Fruit fly (Drosophila melanogaster) whole organism, embryonic: ENCODE data around the gene Pgant35A.

ENCODE experiments used
- B-H1 ChIP-seq: fragments of 200-800 bp; sonication (Bioruptor generic); IDR thresholded peaks from 3 replicates; pipeline ENCODE4 v1.3.6; 2022; ENCODE audit warnings: missing biosample characterization, missing genetic modification characterization
- B-H2 ChIP-seq: fragments of 200-800 bp; sonication (Bioruptor generic); optimal IDR thresholded peaks from 2 replicates; lab custom pipeline; 2018; ENCODE audit warnings: missing biosample characterization, mild to moderate bottlenecking, missing genetic modification characterization
- Bdp1 ChIP-seq: fragments of 200-800 bp; sonication (Bioruptor generic); optimal IDR thresholded peaks from 3 replicates; lab custom pipeline; 2016; ENCODE audit warnings: missing biosample characterization, missing genetic modification characterization
- CG11560 ChIP-seq: fragments of 200-800 bp; sonication (Bioruptor generic); IDR thresholded peaks from 3 replicates; pipeline ENCODE4 v1.3.6; 2022; ENCODE audit warnings: missing biosample characterization, missing genetic modification characterization
- CG11696 ChIP-seq: fragments of 200-800 bp; sonication (Bioruptor generic); IDR thresholded peaks from 2 replicates; pipeline ENCODE4 v1.3.6; 2022; ENCODE audit warnings: missing biosample characterization, missing genetic modification characterization
- CG12071 ChIP-seq: fragments of 200-800 bp; sonication (Bioruptor generic); optimal IDR thresholded peaks from 3 replicates; lab custom pipeline; 2018; ENCODE audit warnings: missing biosample characterization, mild to moderate bottlenecking, missing genetic modification characterization
- CG12236 ChIP-seq: fragments of 200-800 bp; sonication (Bioruptor generic); optimal IDR thresholded peaks from 2 replicates; lab custom pipeline; 2016; ENCODE audit warnings: missing biosample characterization, missing genetic modification characterization
- CG13894 ChIP-seq: fragments of 200-800 bp; sonication (Bioruptor generic); optimal IDR thresholded peaks from 3 replicates; lab custom pipeline; 2018; ENCODE audit warnings: missing biosample characterization, mild to moderate bottlenecking, missing genetic modification characterization, moderate library complexity
- CG1602 ChIP-seq: fragments of 200-800 bp; sonication (Bioruptor generic); optimal IDR thresholded peaks from 3 replicates; lab custom pipeline; 2016; ENCODE audit warnings: missing biosample characterization, missing genetic modification characterization
- CG1647 ChIP-seq: fragments of 200-800 bp; sonication (Bioruptor generic); optimal IDR thresholded peaks from 3 replicates; lab custom pipeline; 2016; ENCODE audit warnings: missing biosample characterization, missing genetic modification characterization
- CG18011 ChIP-seq: fragments of 200-800 bp; sonication (Bioruptor generic); optimal IDR thresholded peaks from 2 replicates; lab custom pipeline; 2017; ENCODE audit warnings: missing biosample characterization, missing genetic modification characterization, mild to moderate bottlenecking, moderate library complexity, missing genotype
- CG33213 ChIP-seq: fragments of 200-800 bp; sonication (Bioruptor generic); optimal IDR thresholded peaks from 3 replicates; lab custom pipeline; 2016; ENCODE audit warnings: missing biosample characterization, missing genetic modification characterization
- CG42726 ChIP-seq: fragments of 200-800 bp; sonication (Bioruptor generic); IDR thresholded peaks from 2 replicates; pipeline ENCODE4 v1.3.6; 2022; ENCODE audit warnings: missing biosample characterization, missing genetic modification characterization; ENCODE audit not compliant: partially characterized antibody
- CG7271 ChIP-seq: fragments of 200-800 bp; sonication (Bioruptor generic); optimal IDR thresholded peaks from 2 replicates; lab custom pipeline; 2018; ENCODE audit warnings: missing biosample characterization, mild to moderate bottlenecking, missing genetic modification characterization, moderate library complexity
- CHES-1-like ChIP-seq: fragments of 200-800 bp; sonication (Bioruptor generic); optimal IDR thresholded peaks from 2 replicates; lab custom pipeline; 2016; ENCODE audit warnings: missing biosample characterization, missing genetic modification characterization
- CrebB ChIP-seq: fragments of 200-800 bp; sonication (Bioruptor generic); optimal IDR thresholded peaks from 3 replicates; lab custom pipeline; 2018; ENCODE audit warnings: missing biosample characterization, mild to moderate bottlenecking, missing genetic modification characterization
- D ChIP-seq, 2 experiments: fragments of 200-800 bp in 1 of 2; fragments of >200 bp in 1 of 2; sonication (Bioruptor generic) in 1 of 2; optimal IDR thresholded peaks; 2 replicates in 1 of 2; 3 replicates in 1 of 2; lab custom pipeline; 2017; ENCODE audit warnings: mild to moderate bottlenecking in 1 of 2, missing biosample characterization in 1 of 2, missing genetic modification characterization in 1 of 2, missing genetic modification reagents in 1 of 2
- Hmr ChIP-seq: fragments of 200-800 bp; sonication (Bioruptor generic); optimal IDR thresholded peaks from 3 replicates; lab custom pipeline; 2017; ENCODE audit warnings: mild to moderate bottlenecking, missing biosample characterization, missing genetic modification reagents, missing genetic modification characterization
- Hmx ChIP-seq: fragments of 200-800 bp; sonication (Bioruptor generic); optimal IDR thresholded peaks from 2 replicates; lab custom pipeline; 2016; ENCODE audit warnings: missing biosample characterization, missing genetic modification characterization
- Hsf ChIP-seq: fragments of 200-800 bp; sonication (Bioruptor generic); optimal IDR thresholded peaks from 3 replicates; lab custom pipeline; 2016; ENCODE audit warnings: missing biosample characterization, missing genetic modification characterization
- Lhr ChIP-seq: fragments of 200-800 bp; sonication (Bioruptor generic); optimal IDR thresholded peaks from 3 replicates; lab custom pipeline; 2017; ENCODE audit warnings: mild to moderate bottlenecking, missing biosample characterization, missing genetic modification reagents, missing genetic modification characterization
- Lpt ChIP-seq: fragments of >200 bp; optimal IDR thresholded peaks from 2 replicates; lab custom pipeline; 2018; ENCODE audit warnings: missing biosample characterization, missing genetic modification characterization
- Myb ChIP-seq: fragments of 200-800 bp; sonication (Bioruptor generic); optimal IDR thresholded peaks from 2 replicates; lab custom pipeline; 2016; ENCODE audit warnings: missing biosample characterization, missing genetic modification characterization
- Opbp ChIP-seq: fragments of 200-800 bp; sonication (Bioruptor generic); IDR thresholded peaks from 3 replicates; pipeline ENCODE4 v1.3.6; 2022; ENCODE audit warnings: missing biosample characterization, missing genetic modification characterization; ENCODE audit not compliant: partially characterized antibody
- Rfx ChIP-seq: fragments of 200-800 bp; sonication (Bioruptor generic); IDR thresholded peaks from 2 replicates; pipeline ENCODE4 v1.3.6; 2022; ENCODE audit warnings: missing biosample characterization, missing genetic modification characterization
- Six4 ChIP-seq: fragments of 200-800 bp; sonication (Bioruptor generic); optimal IDR thresholded peaks from 2 replicates; lab custom pipeline; 2016; ENCODE audit warnings: missing biosample characterization, missing genetic modification characterization
- Sox100B ChIP-seq: fragments of 200-800 bp; sonication (Bioruptor generic); optimal IDR thresholded peaks from 3 replicates; lab custom pipeline; 2018; ENCODE audit warnings: missing biosample characterization, mild to moderate bottlenecking, missing genetic modification characterization
- ab ChIP-seq: fragments of 200-800 bp; sonication (Bioruptor generic); optimal IDR thresholded peaks from 2 replicates; lab custom pipeline; 2016; ENCODE audit warnings: missing biosample characterization, missing genetic modification characterization
- ara ChIP-seq: fragments of 200-800 bp; sonication (Bioruptor generic); IDR thresholded peaks from 2 replicates; pipeline ENCODE4 v1.3.6; 2022; ENCODE audit warnings: missing biosample characterization, missing genetic modification characterization
- ash1 ChIP-seq: fragments of 200-800 bp; sonication (Bioruptor generic); optimal IDR thresholded peaks from 2 replicates; lab custom pipeline; 2018; ENCODE audit warnings: missing biosample characterization, mild to moderate bottlenecking, missing genetic modification characterization
- cato ChIP-seq: fragments of 200-800 bp; sonication (Bioruptor generic); optimal IDR thresholded peaks from 2 replicates; lab custom pipeline; 2016; ENCODE audit warnings: missing biosample characterization, missing genetic modification characterization, borderline replicate concordance
- chinmo ChIP-seq: fragments of 200-800 bp; sonication (Bioruptor generic); IDR thresholded peaks from 4 replicates; pipeline ENCODE4 v1.3.6; 2022; ENCODE audit warnings: missing biosample characterization, missing genetic modification characterization; ENCODE audit not compliant: partially characterized antibody
- da ChIP-seq: fragments of 200-800 bp; sonication (Bioruptor generic); optimal IDR thresholded peaks from 2 replicates; lab custom pipeline; 2016; ENCODE audit warnings: missing biosample characterization, missing genetic modification characterization
- eve ChIP-seq, 2 experiments: fragments of >200 bp; optimal IDR thresholded peaks; 2 replicates each; lab custom pipeline; 2017; ENCODE audit warnings: missing biosample characterization in 2 of 2, missing genetic modification characterization in 2 of 2
- inv ChIP-seq: fragments of 200-800 bp; sonication (Bioruptor generic); IDR thresholded peaks from 2 replicates; pipeline ENCODE4 v1.3.6; 2022; ENCODE audit warnings: missing biosample characterization, missing genetic modification characterization; ENCODE audit not compliant: partially characterized antibody
- jigr1 ChIP-seq: fragments of 200-800 bp; sonication (Bioruptor generic); IDR thresholded peaks from 3 replicates; pipeline ENCODE4 v1.3.6; 2022; ENCODE audit warnings: missing biosample characterization, missing genetic modification characterization
- lilli ChIP-seq: fragments of 200-800 bp; sonication (Bioruptor generic); optimal IDR thresholded peaks from 3 replicates; lab custom pipeline; 2016; ENCODE audit warnings: missing biosample characterization, missing genetic modification characterization
- mld ChIP-seq: fragments of 200-800 bp; sonication (Bioruptor generic); IDR thresholded peaks from 3 replicates; pipeline ENCODE4 v1.3.6; 2022; ENCODE audit warnings: missing biosample characterization, missing genetic modification characterization; ENCODE audit not compliant: partially characterized antibody
- p53 ChIP-seq: fragments of 200-800 bp; sonication (Bioruptor generic); optimal IDR thresholded peaks from 2 replicates; lab custom pipeline; 2016; ENCODE audit warnings: missing biosample characterization, missing genetic modification characterization
- pfk ChIP-seq: fragments of 200-800 bp; sonication (Bioruptor generic); optimal IDR thresholded peaks from 2 replicates; lab custom pipeline; 2018; ENCODE audit warnings: missing biosample characterization, mild to moderate bottlenecking, missing genetic modification characterization, moderate library complexity
- ro ChIP-seq: fragments of 200-800 bp; sonication (Bioruptor generic); IDR thresholded peaks from 2 replicates; pipeline ENCODE4 v1.3.6; 2022; ENCODE audit warnings: missing biosample characterization, missing genetic modification characterization
- run ChIP-seq: fragments of 200-800 bp; sonication (Bioruptor generic); optimal IDR thresholded peaks from 3 replicates; lab custom pipeline; 2018; ENCODE audit warnings: missing biosample characterization, mild to moderate bottlenecking, missing genetic modification characterization
- scrt ChIP-seq: fragments of 200-800 bp; sonication (Bioruptor generic); optimal IDR thresholded peaks from 2 replicates; lab custom pipeline; 2018; ENCODE audit warnings: missing biosample characterization, mild to moderate bottlenecking, missing genetic modification characterization, moderate library complexity
- slbo ChIP-seq: fragments of 200-800 bp; sonication (Bioruptor generic); IDR thresholded peaks from 2 replicates; pipeline ENCODE4 v1.3.6; 2022; ENCODE audit warnings: missing biosample characterization, missing genetic modification characterization
- tgo ChIP-seq: fragments of 200-800 bp; sonication (Bioruptor generic); IDR thresholded peaks from 3 replicates; pipeline ENCODE4 v1.3.6; 2022; ENCODE audit warnings: missing biosample characterization, missing genetic modification characterization
- trh ChIP-seq: fragments of 200-800 bp; sonication (Bioruptor generic); optimal IDR thresholded peaks from 2 replicates; lab custom pipeline; 2016; ENCODE audit warnings: missing biosample characterization, missing genetic modification characterization
- tx ChIP-seq: fragments of 200-800 bp; sonication (Bioruptor generic); optimal IDR thresholded peaks from 2 replicates; lab custom pipeline; 2016; ENCODE audit warnings: missing biosample characterization, missing genetic modification characterization
- z ChIP-seq: fragments of 200-800 bp; sonication (Bioruptor generic); IDR thresholded peaks from 3 replicates; pipeline ENCODE4 v1.3.6; 2022; ENCODE audit warnings: missing biosample characterization, missing genetic modification characterization
- zf30C ChIP-seq: fragments of 200-800 bp; sonication (Bioruptor generic); optimal IDR thresholded peaks from 3 replicates; lab custom pipeline; 2018; ENCODE audit warnings: missing biosample characterization, mild to moderate bottlenecking, missing genetic modification characterization

The Pgant35A gene

DNA sequence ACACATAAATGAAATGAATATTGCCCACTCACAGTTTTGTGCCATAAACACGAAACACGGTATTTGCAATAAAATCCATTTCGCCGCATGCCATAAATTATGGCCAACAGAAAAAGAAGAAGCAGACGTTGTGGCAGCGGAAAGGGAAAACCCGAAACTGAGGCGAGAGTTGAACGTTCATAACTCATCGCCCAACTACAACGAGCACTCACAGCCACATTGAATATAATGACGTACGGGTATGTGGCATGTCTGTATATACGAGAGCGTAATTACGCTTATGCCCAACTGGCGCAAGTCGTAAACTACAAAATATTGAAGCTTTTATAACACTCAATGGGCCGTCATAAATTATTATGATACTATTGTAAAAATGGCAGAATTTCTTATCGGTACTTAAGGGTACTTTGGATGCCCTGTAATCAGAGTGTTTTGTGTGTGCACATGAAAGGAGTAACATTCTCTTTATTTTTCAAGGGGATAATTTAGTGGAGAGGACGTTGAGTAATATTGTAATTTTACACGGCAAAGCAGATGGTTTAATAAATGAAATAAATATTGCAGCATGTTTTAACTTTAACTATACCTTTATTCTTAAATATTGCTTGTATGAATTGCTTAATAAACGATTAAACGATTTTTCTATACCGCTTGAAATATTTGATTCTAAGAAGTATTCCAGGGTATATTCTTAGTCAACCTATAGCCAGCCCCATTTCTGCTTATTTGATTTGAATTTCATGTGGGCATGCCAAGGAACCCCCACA lies 35.4 kb downstream of the Pgant35A start (continued):
- no peak for TF ChIP-seq mld (GFP tag; lab: Robert Waterston, UW)
- TF ChIP-seq Myb, result no peak
- no peak for TF ChIP-seq jigr1
- TF ChIP-seq Rfx (GFP tag; lab: Robert Waterston, UW), result no peak
- no peak for TF ChIP-seq tgo (GFP tag; lab: Robert Waterston, UW)
- TF ChIP-seq Bdp1 (GFP tag; lab: Kevin White, UChicago), result no peak
- TF ChIP-seq CrebB (tag; lab: Kevin White, UChicago), result peak; percentile 49
- TF ChIP-seq Hmr (GFP tag; lab: Kevin White, UChicago), result peak; percentile 52
- no peak for TF ChIP-seq cato (GFP tag; lab: Kevin White, UChicago)
- TF ChIP-seq trh (GFP tag; lab: Kevin White, UChicago), result no peak
- TF ChIP-seq CG11560, result no peak
- TF ChIP-seq CG13894 (tag; lab: Kevin White, UChicago), result peak; percentile 68
- no peak for TF ChIP-seq CG33213 (GFP tag; lab: Kevin White, UChicago)
- TF ChIP-seq Sox100B (GFP tag; lab: Kevin White, UChicago), result peak; percentile 23
- no peak for TF ChIP-seq D (optimal IDR thresholded peaks at IDR 0.05; lab: Kevin White, UChicago)
- TF ChIP-seq D (GFP tag; optimal IDR thresholded peaks at IDR 0.05; lab: Kevin White, UChicago), result no peak
- peak; percentile 48 for TF ChIP-seq scrt (GFP tag; lab: Kevin White, UChicago)
- TF ChIP-seq B-H1, result no peak
- TF ChIP-seq CG12236 (GFP tag; lab: Kevin White, UChicago), result no peak
- TF ChIP-seq slbo (GFP tag; lab: Robert Waterston, UW), result peak; percentile 39; the same call in 1 of the 2 replicates
- TF ChIP-seq tx (GFP tag; lab: Kevin White, UChicago), result no peak
- peak; percentile 6 for TF ChIP-seq Hsf (GFP tag; lab: Kevin White, UChicago)
- no peak for TF ChIP-seq inv (GFP tag; lab: Robert Waterston, UW)
- 0 out of 2 replicates have a peak, but pooled peaks have one; percentile 7 for TF ChIP-seq CG11696 (GFP tag; lab: Robert Waterston, UW)
- TF ChIP-seq CG7271, result peak; percentile 58
- no peak for TF ChIP-seq zf30C
- no peak for TF ChIP-seq CHES-1-like (GFP tag; lab: Kevin White, UChicago)
- TF ChIP-seq CG18011 (GFP tag; lab: Kevin White, UChicago), result no peak
- TF ChIP-seq Hmx, result peak; percentile 12
- TF ChIP-seq pfk (GFP tag; lab: Kevin White, UChicago), result no peak
- TF ChIP-seq ab (GFP tag; lab: Kevin White, UChicago), result peak; percentile 16
- no peak for TF ChIP-seq ash1 (GFP tag; lab: Kevin White, UChicago)
- TF ChIP-seq CG1602 (GFP tag; lab: Kevin White, UChicago), result no peak
- TF ChIP-seq run (tag; lab: Kevin White, UChicago), result peak; percentile 37
- no peak for TF ChIP-seq Six4 (GFP tag; lab: Kevin White, UChicago)
- no peak for TF ChIP-seq CG42726 (GFP tag; lab: Robert Waterston, UW)
- TF ChIP-seq da (GFP tag; lab: Kevin White, UChicago), result no peak
- 0 out of 3 replicates have a peak, but pooled peaks have one; percentile 9 for TF ChIP-seq Opbp (GFP tag; lab: Robert Waterston, UW)
- TF ChIP-seq chinmo (GFP tag; lab: Robert Waterston, UW), result 0 out of 4 replicates have a peak, but pooled peaks have one; percentile 12
- no peak for TF ChIP-seq ro
- no peak for TF ChIP-seq Lhr (GFP tag; lab: Kevin White, UChicago)
- TF ChIP-seq p53 (GFP tag; lab: Kevin White, UChicago), result no peak
- TF ChIP-seq z (GFP tag; lab: Robert Waterston, UW), result no peak
- TF ChIP-seq B-H2 (GFP tag; lab: Kevin White, UChicago), result peak; percentile 77
- TF ChIP-seq lilli (GFP tag; lab: Kevin White, UChicago), result peak; percentile 0
- no peak for TF ChIP-seq ara
- TF ChIP-seq Lpt (GFP tag; lab: Kevin White, UChicago), result no peak
- no peak for TF ChIP-seq CG1647 (GFP tag; lab: Kevin White, UChicago)
- peak in 1 of 2 experiments; percentile 42 for TF ChIP-seq eve (GFP tag; optimal IDR thresholded peaks at IDR 0.05; lab: Kevin White, UChicago)
- peak; percentile 69 for TF ChIP-seq CG12071 (GFP tag; lab: Kevin White, UChicago)
